Worm (Caenorhabditis elegans) whole organism, L4/young adult: Measurements from ENCODE around the gene stau-1.
A peak's percentile ranks its signal among the peaks of the same experiment; 100 is the strongest.

Experiments used
- W03F9.2 ChIP-seq: fragments of 150-350 bp; optimal IDR thresholded peaks from 2 replicates; lab custom pipeline; 2014; ENCODE audit warnings: missing biosample characterization, missing genetic modification characterization
- dao-5 ChIP-seq: sonication (generic microtip); optimal IDR thresholded peaks from 2 replicates; lab custom pipeline; 2016; ENCODE audit warnings: missing genotype, missing genetic modification characterization, moderate library complexity, missing compliant biosample characterization
- him-1 ChIP-seq: sonication (generic microtip); optimal IDR thresholded peaks from 2 replicates; lab custom pipeline; 2016; ENCODE audit warnings: missing genotype, missing genetic modification reagents, missing genetic modification characterization, missing compliant biosample characterization

Gene stau-1

DNA sequence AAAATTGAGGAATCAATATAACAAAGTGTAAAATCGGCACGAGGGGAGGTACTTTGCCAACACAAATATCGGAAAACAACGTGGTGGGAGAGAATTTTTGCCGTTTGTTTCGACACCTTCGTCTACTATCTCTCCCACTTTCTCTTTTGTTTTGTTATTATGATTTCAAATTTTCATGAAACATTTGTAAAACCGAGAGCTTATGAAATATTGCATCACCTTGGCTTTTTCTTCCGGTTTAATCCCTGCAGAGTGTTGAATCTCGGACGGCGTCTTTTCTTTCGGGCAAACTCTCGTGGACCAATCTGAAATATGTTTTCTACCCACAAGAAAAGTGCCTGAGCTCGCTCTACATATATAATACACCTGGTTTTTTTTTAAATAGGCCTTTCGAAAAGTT is 9.2 kb upstream of the stau-1 start:
- TF ChIP-seq him-1 (no peak), dao-5 (tag; lab: Kevin White, UChicago) (no peak), W03F9.2 (no peak)

DNA sequence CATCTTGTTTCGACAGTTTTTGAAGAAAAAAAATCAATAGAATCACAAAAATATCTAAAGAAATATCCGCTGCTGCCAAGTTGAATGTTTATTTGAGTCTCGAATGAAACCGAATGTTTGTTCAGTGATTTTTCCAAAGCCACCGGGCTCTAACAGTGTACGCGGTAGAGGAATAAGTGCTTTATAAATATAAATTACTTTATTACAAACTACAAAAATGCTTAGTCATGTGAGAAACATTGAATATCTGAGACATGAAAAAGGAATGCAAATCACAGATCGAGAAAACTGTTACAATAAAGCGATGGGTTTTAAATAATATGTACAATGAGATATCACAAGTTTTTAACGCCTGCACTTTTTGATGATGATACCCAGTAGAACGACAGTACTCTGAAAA is 3.3 kb upstream of the stau-1 start, which contains the start of gene F55A4.7:
TSS of gene F55A4.7 (minus strand) at position 101 of the 400 bp plus-strand sequence.
- TF ChIP-seq dao-5 (tag; lab: Kevin White, UChicago) (no peak), W03F9.2 (no peak), him-1 (no peak)

ce11 chrX:1030867-1031266 is 4.2 kb downstream of the stau-1 start:
- no peak for TF ChIP-seq him-1
- TF ChIP-seq W03F9.2, result no peak
- TF ChIP-seq dao-5 (tag; lab: Kevin White, UChicago), result no peak

ce11 chrX:1027370-1027769 is 7.7 kb downstream of the stau-1 start:
- TF ChIP-seq dao-5 (tag; lab: Kevin White, UChicago) (no peak), W03F9.2 (no peak), him-1 (no peak)

DNA sequence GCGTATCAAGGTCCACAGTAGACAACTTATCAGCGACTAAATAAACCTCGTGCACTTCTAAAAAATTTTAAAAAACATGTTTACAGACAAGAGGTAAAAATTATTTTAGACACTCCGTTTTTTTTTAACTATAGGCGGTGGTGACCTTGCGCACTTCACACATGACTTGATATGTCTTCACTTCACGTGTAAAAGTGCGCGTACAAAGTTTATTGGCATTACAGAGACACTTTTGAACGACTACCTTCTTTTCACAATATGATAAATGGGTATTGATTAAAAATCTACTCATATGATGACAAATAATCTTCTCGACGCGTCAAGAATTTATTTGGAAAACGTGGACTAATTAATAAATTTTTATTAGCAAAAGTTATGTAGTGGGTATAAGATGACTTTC is 8.4 kb downstream of the stau-1 start:
- TF ChIP-seq W03F9.2, result no peak
- TF ChIP-seq dao-5 (tag; lab: Kevin White, UChicago), result no peak
- TF ChIP-seq him-1, result no peak

DNA sequence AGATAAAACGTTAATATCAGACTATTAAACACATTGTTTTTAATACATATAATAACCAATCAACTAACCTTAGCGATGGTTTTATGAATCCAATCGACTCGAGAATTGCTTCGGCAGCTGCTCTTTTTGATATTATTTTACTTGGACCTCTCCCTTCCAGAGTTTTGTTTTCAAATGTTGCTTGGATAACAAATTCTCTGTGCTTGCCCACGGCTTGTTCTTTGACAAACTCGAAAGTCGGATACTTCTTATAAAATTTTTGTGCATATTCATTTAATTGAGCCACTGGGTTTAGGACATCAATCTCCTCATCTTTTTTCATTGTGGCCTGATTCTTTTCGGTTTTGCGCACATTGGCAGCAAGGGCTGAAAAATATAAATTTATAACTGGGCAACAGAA is 10.1 kb downstream of the stau-1 start, which contains the start of gene F55A4.3:
TSS of gene F55A4.3 (minus strand) at position 101 of the 400 bp plus-strand sequence.
- TF ChIP-seq dao-5 (tag; lab: Kevin White, UChicago), result no peak
- TF ChIP-seq him-1, result no peak
- no peak for TF ChIP-seq W03F9.2

DNA sequence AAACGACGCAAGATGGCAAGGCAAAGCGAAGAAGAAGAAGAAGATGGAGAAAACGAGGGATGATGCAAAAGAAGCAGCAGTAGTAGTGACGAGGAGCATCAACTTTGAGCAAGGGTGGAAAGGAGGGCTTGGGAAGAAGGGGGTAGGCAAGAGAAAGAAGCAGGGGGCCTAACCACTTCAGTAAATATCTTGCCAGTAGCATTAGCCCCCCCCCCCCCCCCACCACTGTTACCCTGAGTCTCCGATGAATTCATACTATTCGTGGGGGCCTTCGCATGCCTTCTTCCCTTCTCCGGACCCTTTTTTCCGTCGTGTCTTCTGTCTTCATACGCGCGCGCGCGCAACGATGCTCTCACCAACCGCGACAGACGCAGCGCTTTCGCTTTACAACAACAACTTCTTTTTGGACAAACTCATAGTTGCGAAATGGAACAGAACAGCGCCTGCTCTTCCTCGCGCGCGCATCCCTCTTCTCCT is 13.2 kb downstream of the stau-1 start:
- TF ChIP-seq him-1, result peak; percentile 23
- no peak for TF ChIP-seq W03F9.2

ce11 chrX:1018586-1018985 is 16.5 kb downstream of the stau-1 start:
- TF ChIP-seq W03F9.2 (no peak), him-1 (peak; percentile 56), dao-5 (tag; lab: Kevin White, UChicago) (no peak)

DNA sequence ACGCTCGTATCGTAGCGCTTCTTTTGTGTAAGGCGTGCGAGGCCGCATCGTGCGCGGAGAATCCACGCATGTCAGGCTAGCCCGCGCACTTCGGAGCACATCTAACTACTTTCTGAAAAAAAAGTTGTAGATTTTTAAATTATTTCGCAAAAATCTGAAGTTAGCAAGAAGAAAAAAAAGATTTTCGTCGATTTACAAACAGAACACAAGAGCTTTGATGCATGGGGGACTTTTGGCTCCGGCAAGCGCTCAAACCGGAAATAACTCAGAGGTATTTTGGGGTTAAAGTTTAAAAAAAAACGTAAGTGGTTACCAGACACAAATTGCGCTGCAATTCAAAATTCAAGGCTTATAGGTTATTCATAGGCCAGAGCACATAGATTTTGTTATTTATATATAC is 17.6 kb downstream of the stau-1 start, which contains the start of the genes F55A4.13 and nlf-1:
TSS of gene F55A4.13 (minus strand) at position 101 of the 400 bp plus-strand sequence.
TSS of gene nlf-1 (minus strand) at position 112 of the 400 bp plus-strand sequence.
- TF ChIP-seq him-1 (no peak), W03F9.2 (no peak), dao-5 (tag; lab: Kevin White, UChicago) (no peak)

- TF ChIP-seq him-1, result no peak
- TF ChIP-seq W03F9.2, result no peak
- TF ChIP-seq dao-5 (tag; lab: Kevin White, UChicago), result no peak
Measured at ce11 chrX:1014708-1015107, 20.4 kb downstream of the stau-1 start.

DNA sequence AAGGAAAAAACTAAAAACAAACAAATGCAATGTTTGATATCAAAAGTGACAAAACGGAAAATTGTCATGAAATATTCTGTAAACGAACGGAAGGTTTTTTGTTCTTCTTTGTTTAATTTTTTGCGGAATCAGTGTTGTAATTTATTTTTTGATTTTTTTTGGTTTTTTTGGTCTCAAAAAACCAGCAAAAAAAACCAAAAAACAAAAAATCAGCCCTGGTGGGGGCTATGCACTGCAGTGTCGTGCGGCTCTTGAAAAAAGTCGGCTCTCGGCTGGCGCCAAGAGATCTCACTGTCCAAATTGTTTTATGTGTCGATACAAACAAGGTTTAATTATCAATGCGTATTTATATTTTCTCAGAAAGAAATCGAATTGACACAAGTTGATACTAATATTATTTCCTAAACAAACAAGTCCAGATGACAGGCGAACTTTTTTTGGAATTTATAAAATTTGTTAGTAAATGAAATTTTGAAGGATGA is 22.7 kb downstream of the stau-1 start:
- TF ChIP-seq him-1 (no peak), dao-5 (tag; lab: Kevin White, UChicago) (no peak), W03F9.2 (no peak)

ce11 chrX:1010627-1011452 is 24.2 kb downstream of the stau-1 start:
- no peak for TF ChIP-seq him-1
- no peak for TF ChIP-seq dao-5 (tag; lab: Kevin White, UChicago)
- TF ChIP-seq W03F9.2, result no peak

- TF ChIP-seq dao-5 (tag; lab: Kevin White, UChicago) (no peak), him-1 (no peak), W03F9.2 (no peak)
Measured at ce11 chrX:1009512-1009911, 25.6 kb downstream of the stau-1 start.

DNA sequence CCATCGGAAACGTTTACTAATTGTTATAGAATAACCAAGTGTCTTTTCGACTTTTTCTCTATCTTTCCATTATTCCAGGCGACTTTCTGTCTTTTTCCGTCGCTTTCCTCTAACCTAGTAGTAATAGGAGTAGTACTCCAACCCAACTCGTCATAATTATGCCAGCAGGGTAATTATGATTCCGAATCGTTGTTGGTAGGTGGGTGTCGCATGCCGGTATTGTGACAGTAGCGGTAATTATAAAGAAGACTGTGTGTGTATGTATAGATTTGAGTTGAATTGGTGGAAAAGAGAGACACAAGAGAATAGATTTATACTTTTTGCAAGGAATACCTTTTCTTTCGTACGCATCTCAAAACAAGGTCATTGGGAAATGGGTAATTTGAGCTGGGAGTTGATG is 30.1 kb downstream of the stau-1 start:
- TF ChIP-seq him-1, result no peak

- TF ChIP-seq dao-5 (tag; lab: Kevin White, UChicago) (no peak), him-1 (no peak), W03F9.2 (no peak)
Measured at ce11 chrX:1004037-1004436, 31.0 kb downstream of the stau-1 start, which contains the start of gene cutl-21. TSS of gene cutl-21 (plus strand) at chrX:1004337.
